Worm (Caenorhabditis elegans): ENCODE results near the gene clhm-1.

DNA sequence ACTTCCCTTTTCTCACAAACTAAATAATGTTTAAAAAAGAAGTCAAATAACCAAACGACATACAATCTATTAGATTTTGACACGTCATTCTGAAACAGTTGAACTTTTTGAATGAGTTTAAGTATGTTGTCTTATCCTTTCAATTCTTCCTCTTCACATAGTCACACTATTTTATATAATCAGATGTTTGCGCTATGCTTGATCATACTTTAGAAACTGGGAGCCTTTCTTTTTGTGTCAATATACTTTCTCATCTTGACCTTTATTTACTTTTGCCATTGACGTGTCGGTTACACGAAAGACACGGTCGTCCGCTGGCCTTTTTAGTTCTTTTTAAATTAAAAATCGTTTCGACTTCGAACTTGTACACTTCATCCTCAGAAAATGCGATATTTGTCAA, 18.9 kb downstream of the clhm-1 start, which contains the start of gene C04A2.15:
- no peak for TF ChIP-seq ama-1 (optimal IDR thresholded peaks at IDR 0.05)
- no peak for TF ChIP-seq aly-1 (tag; optimal IDR thresholded peaks at IDR 0.05)
- TF ChIP-seq hmbx-1 (tag; optimal IDR thresholded peaks at IDR 0.05), result no peak
- TF ChIP-seq ceh-36 (tag; optimal IDR thresholded peaks at IDR 0.05), result no peak
- no peak for TF ChIP-seq F13C5.2 (tag; optimal IDR thresholded peaks at IDR 0.05)
- no peak for TF ChIP-seq hmg-4 (GFP tag; optimal IDR thresholded peaks at IDR 0.05)
- no peak for TF ChIP-seq tra-4 (tag; optimal IDR thresholded peaks at IDR 0.05)
- TF ChIP-seq flt-1 (GFP tag; IDR thresholded peaks at IDR 0.05), result no peak
